Worm (Caenorhabditis elegans) whole organism, L4 larva: ENCODE data around the gene dyf-17.

Source experiments
- aly-2 ChIP-seq: sonication (generic microtip); optimal IDR thresholded peaks from 2 replicates; lab custom pipeline; 2018; ENCODE audit warnings: missing biosample characterization, missing genetic modification characterization
- ceh-62 ChIP-seq: sonication (generic microtip); optimal IDR thresholded peaks from 2 replicates; lab custom pipeline; 2017; ENCODE audit warnings: missing biosample characterization, missing genetic modification characterization
- ces-1 ChIP-seq: fragments of 150-350 bp; sonication (generic microtip); optimal IDR thresholded peaks from 4 replicates; lab custom pipeline; 2014; ENCODE audit warnings: missing biosample characterization, missing genetic modification reagents, missing genetic modification characterization
- egl-27 ChIP-seq: sonication (generic microtip); optimal IDR thresholded peaks from 3 replicates; lab custom pipeline; 2017; ENCODE audit warnings: missing biosample characterization, missing genetic modification reagents, missing genetic modification characterization
- lin-15B ChIP-seq: fragments of 150-350 bp; sonication (generic microtip); optimal IDR thresholded peaks from 3 replicates; lab custom pipeline; 2014; ENCODE audit warnings: missing biosample characterization, missing genetic modification characterization
- lin-29 ChIP-seq: fragments of 200-800 bp; sonication (Bioruptor generic); IDR thresholded peaks from 2 replicates; pipeline ENCODE4 v1.3.6; 2022; ENCODE audit warnings: missing genetic modification reagents, missing genetic modification characterization, missing compliant biosample characterization
- nhr-28 ChIP-seq: fragments of 150-350 bp; optimal IDR thresholded peaks from 2 replicates; lab custom pipeline; 2014; ENCODE audit warnings: missing biosample characterization, missing genetic modification characterization
- pqm-1 ChIP-seq: sonication (generic microtip); optimal IDR thresholded peaks from 2 replicates; lab custom pipeline; 2017; ENCODE audit warnings: missing biosample characterization, missing genetic modification characterization

DNA sequence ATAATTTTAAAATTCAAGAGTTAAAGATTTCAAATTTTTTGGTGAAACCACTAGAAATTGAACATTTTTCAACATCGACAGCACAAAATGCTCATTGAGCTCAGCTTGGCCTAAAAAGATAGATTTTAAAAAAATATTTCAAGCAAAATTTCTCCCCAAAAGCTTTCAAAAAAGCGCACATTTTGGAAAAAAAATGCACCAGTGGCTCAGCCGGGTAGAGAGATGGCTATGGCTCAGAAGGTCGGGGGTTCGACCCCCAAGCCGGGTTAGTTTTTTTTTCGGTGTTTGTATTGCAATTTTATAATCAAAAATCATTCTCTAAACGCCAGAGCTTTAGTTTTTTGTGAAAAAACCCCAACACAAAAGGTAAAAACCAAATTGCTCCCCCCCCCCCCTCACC lies 50.5 kb downstream of the dyf-17 start:
- TF ChIP-seq nhr-28 (tag; lab: Kevin White, UChicago) (no peak), lin-15B (no peak), aly-2 (tag; lab: Kevin White, UChicago) (no peak), lin-29 (GFP tag; lab: Robert Waterston, UW) (no peak), pqm-1 (tag; lab: Kevin White, UChicago) (no peak), ces-1 (GFP tag; lab: Kevin White, UChicago) (no peak), egl-27 (tag; lab: Kevin White, UChicago) (no peak), ceh-62 (tag; lab: Kevin White, UChicago) (no peak)
